Worm (Caenorhabditis elegans) whole organism, L4 larva: ENCODE results near the gene zip-12.

Experiments used
- T20F7.1 ChIP-seq: fragments of 200-800 bp; sonication (Bioruptor generic); optimal IDR thresholded peaks from 2 replicates; lab custom pipeline; 2018; ENCODE audit warnings: mild to moderate bottlenecking, missing genetic modification characterization, missing compliant biosample characterization
- T26A8.4 ChIP-seq: fragments of 200-800 bp; sonication (Bioruptor generic); IDR thresholded peaks from 2 replicates; pipeline ENCODE4 v1.3.6; 2022; ENCODE audit warnings: missing genetic modification characterization, missing compliant biosample characterization
- ZK546.5 ChIP-seq, 2 experiments: sonication (generic microtip); optimal IDR thresholded peaks; 2 replicates each; lab custom pipeline; 2017; ENCODE audit warnings: missing biosample characterization in 2 of 2, missing genetic modification characterization in 2 of 2
- aha-1 ChIP-seq: fragments of 150-350 bp; peaks from one replicate; lab custom pipeline; 2014; ENCODE audit warnings: missing biosample characterization, missing genetic modification characterization
- ama-1 ChIP-seq: fragments of 150-350 bp; optimal IDR thresholded peaks from 2 replicates; lab custom pipeline; 2014; ENCODE audit warnings: inconsistent platforms, mixed read lengths
- ceh-44 ChIP-seq: fragments of 200-800 bp; sonication (Bioruptor generic); IDR thresholded peaks from 2 replicates; pipeline ENCODE4 v1.3.6; 2022; ENCODE audit warnings: missing genetic modification reagents, missing genetic modification characterization, missing compliant biosample characterization
- daf-12 ChIP-seq: fragments of 150-350 bp; optimal IDR thresholded peaks from 2 replicates; lab custom pipeline; 2014; ENCODE audit warnings: missing biosample characterization, missing genetic modification reagents, missing genetic modification characterization
- daf-16 ChIP-seq, 3 experiments: sonication (generic microtip); optimal IDR thresholded peaks; 2 replicates each; lab custom pipeline; 2016 to 2017; ENCODE audit warnings: missing genetic modification characterization in 3 of 3, missing genetic modification reagents in 3 of 3, mild to moderate bottlenecking in 2 of 3, missing compliant biosample characterization in 2 of 3, missing biosample characterization in 1 of 3, moderate library complexity in 1 of 3
- dmd-6 ChIP-seq: fragments of 200-800 bp; sonication (Bioruptor generic); IDR thresholded peaks from 2 replicates; pipeline ENCODE4 v1.3.6; 2022; ENCODE audit warnings: missing genetic modification reagents, missing genetic modification characterization, missing compliant biosample characterization
- dmd-8 ChIP-seq: fragments of 200-800 bp; sonication (Bioruptor generic); IDR thresholded peaks from 2 replicates; pipeline ENCODE4 v1.3.6; 2022; ENCODE audit warnings: missing genetic modification characterization, missing compliant biosample characterization
- dmd-9 ChIP-seq: fragments of 200-800 bp; sonication (Bioruptor generic); IDR thresholded peaks from 2 replicates; pipeline ENCODE4 v1.3.6; 2022; ENCODE audit warnings: missing genetic modification reagents, missing genetic modification characterization, missing compliant biosample characterization
- dpl-1 ChIP-seq: fragments of 150-350 bp; optimal IDR thresholded peaks from 2 replicates; lab custom pipeline; 2014; ENCODE audit warnings: missing biosample characterization, missing genetic modification reagents, missing genetic modification characterization
- dve-1 ChIP-seq: sonication (generic microtip); optimal IDR thresholded peaks from 2 replicates; lab custom pipeline; 2017; ENCODE audit warnings: antibody characterized with exemption, mild to moderate bottlenecking, missing genetic modification characterization, missing compliant biosample characterization; ENCODE audit not compliant: insufficient read depth
- egl-27 ChIP-seq: sonication (generic microtip); optimal IDR thresholded peaks from 3 replicates; lab custom pipeline; 2017; ENCODE audit warnings: missing biosample characterization, missing genetic modification reagents, missing genetic modification characterization
- fos-1 ChIP-seq: fragments of 150-350 bp; optimal IDR thresholded peaks from 2 replicates; lab custom pipeline; 2014; ENCODE audit warnings: missing biosample characterization, missing genetic modification characterization
- gei-8 ChIP-seq: fragments of 200-800 bp; sonication (Bioruptor generic); optimal IDR thresholded peaks from 2 replicates; lab custom pipeline; 2018; ENCODE audit warnings: mild to moderate bottlenecking, missing genetic modification characterization, missing compliant biosample characterization
- hlh-11 ChIP-seq: fragments of 200-800 bp; sonication (Bioruptor generic); optimal IDR thresholded peaks from 2 replicates; lab custom pipeline; 2018; ENCODE audit warnings: mild to moderate bottlenecking, missing genetic modification characterization, missing compliant biosample characterization
- hlh-30 ChIP-seq: sonication (generic microtip); optimal IDR thresholded peaks from 2 replicates; lab custom pipeline; 2017; ENCODE audit warnings: antibody characterized with exemption, mild to moderate bottlenecking, missing genetic modification characterization, missing compliant biosample characterization; ENCODE audit not compliant: insufficient read depth
- hmg-1.1 ChIP-seq: fragments of 200-800 bp; sonication (Bioruptor generic); IDR thresholded peaks from 2 replicates; pipeline ENCODE4 v1.3.6; 2022; ENCODE audit warnings: missing genetic modification reagents, missing genetic modification characterization, missing compliant biosample characterization
- lim-7 ChIP-seq: fragments of 200-800 bp; sonication (Bioruptor generic); IDR thresholded peaks from 2 replicates; pipeline ENCODE4 v1.3.6; 2022; ENCODE audit warnings: missing genetic modification characterization, missing compliant biosample characterization
- lin-29 ChIP-seq: fragments of 200-800 bp; sonication (Bioruptor generic); IDR thresholded peaks from 2 replicates; pipeline ENCODE4 v1.3.6; 2022; ENCODE audit warnings: missing genetic modification reagents, missing genetic modification characterization, missing compliant biosample characterization
- lin-38 ChIP-seq: fragments of 200-800 bp; sonication (Bioruptor generic); IDR thresholded peaks from 2 replicates; pipeline ENCODE4 v1.3.6; 2022; ENCODE audit warnings: missing genetic modification reagents, missing genetic modification characterization, missing compliant biosample characterization
- lir-3 ChIP-seq: sonication (generic microtip); optimal IDR thresholded peaks from 2 replicates; lab custom pipeline; 2016; ENCODE audit warnings: mild to moderate bottlenecking, missing genetic modification characterization, missing compliant biosample characterization
- lsy-2 ChIP-seq, 2 experiments: fragments of 150-350 bp in 1 of 2; sonication (generic microtip) in 1 of 2; optimal IDR thresholded peaks; 2 replicates each; lab custom pipeline; 2014 to 2017; ENCODE audit warnings: missing biosample characterization in 2 of 2, missing genetic modification characterization in 2 of 2
- mdt-29 ChIP-seq: fragments of 200-800 bp; sonication (Bioruptor generic); IDR thresholded peaks from 2 replicates; pipeline ENCODE4 v1.3.6; 2022; ENCODE audit warnings: missing genetic modification reagents, missing genetic modification characterization, missing compliant biosample characterization
- mep-1 ChIP-seq: fragments of 150-350 bp; sonication (generic microtip); optimal IDR thresholded peaks from 3 replicates; lab custom pipeline; 2014; ENCODE audit warnings: missing biosample characterization, missing genetic modification characterization
- mes-2 ChIP-seq: sonication (generic microtip); optimal IDR thresholded peaks from 2 replicates; lab custom pipeline; 2016; ENCODE audit warnings: missing genotype, mild to moderate bottlenecking, missing genetic modification characterization, missing compliant biosample characterization; ENCODE audit not compliant: poor library complexity, severe bottlenecking
- mxl-3 ChIP-seq: fragments of 200-800 bp; sonication (Bioruptor generic); optimal IDR thresholded peaks from 2 replicates; lab custom pipeline; 2018; ENCODE audit warnings: mild to moderate bottlenecking, missing genetic modification characterization, missing compliant biosample characterization
- nhr-10 ChIP-seq: fragments of 150-350 bp; optimal IDR thresholded peaks from 2 replicates; lab custom pipeline; 2014; ENCODE audit warnings: missing biosample characterization, missing genetic modification characterization
- nhr-237 ChIP-seq: sonication (generic microtip); optimal IDR thresholded peaks from 2 replicates; lab custom pipeline; 2017; ENCODE audit warnings: missing biosample characterization, missing genetic modification characterization
- nhr-28 ChIP-seq: fragments of 150-350 bp; optimal IDR thresholded peaks from 2 replicates; lab custom pipeline; 2014; ENCODE audit warnings: missing biosample characterization, missing genetic modification characterization
- nhr-6 ChIP-seq: fragments of 150-350 bp; optimal IDR thresholded peaks from 2 replicates; lab custom pipeline; 2014; ENCODE audit warnings: missing biosample characterization, missing genetic modification characterization
- pha-4 ChIP-seq, 2 experiments: fragments of 150-350 bp in 1 of 2; fragments of 200-800 bp in 1 of 2; sonication (Bioruptor generic) in 1 of 2; IDR thresholded peaks in 1 of 2; optimal IDR thresholded peaks in 1 of 2; 2 replicates each; pipeline versions ENCODE4 v1.3.6 to Lab custom; 2014 to 2022; ENCODE audit warnings: missing genetic modification characterization in 2 of 2, missing genetic modification reagents in 2 of 2, missing biosample characterization in 1 of 2, missing compliant biosample characterization in 1 of 2
- pqm-1 ChIP-seq: sonication (generic microtip); optimal IDR thresholded peaks from 2 replicates; lab custom pipeline; 2017; ENCODE audit warnings: missing biosample characterization, missing genetic modification characterization
- set-16 ChIP-seq: fragments of 200-800 bp; sonication (Bioruptor generic); IDR thresholded peaks from 2 replicates; pipeline ENCODE4 v1.3.6; 2022; ENCODE audit warnings: missing genetic modification reagents, missing genetic modification characterization, missing compliant biosample characterization
- unc-130 ChIP-seq: sonication (generic microtip); optimal IDR thresholded peaks from 2 replicates; lab custom pipeline; 2016; ENCODE audit warnings: missing genetic modification reagents, missing genetic modification characterization, missing compliant biosample characterization
- unc-62 ChIP-seq, 3 experiments: fragments of 150-350 bp in 1 of 3; sonication (generic microtip); optimal IDR thresholded peaks in 2 of 3; peaks in 1 of 3; 1 replicate in 1 of 3; 2 replicates in 2 of 3; lab custom pipeline; 2014 to 2017; ENCODE audit warnings: missing biosample characterization in 3 of 3, missing genetic modification characterization in 3 of 3, missing genetic modification reagents in 3 of 3, missing genotype in 1 of 3
- vab-7 ChIP-seq: fragments of 200-800 bp; sonication (Bioruptor generic); IDR thresholded peaks from 2 replicates; pipeline ENCODE4 v1.3.6; 2022; ENCODE audit warnings: missing genetic modification reagents, missing genetic modification characterization, missing compliant biosample characterization
- zfp-3 ChIP-seq: fragments of 200-800 bp; sonication (Bioruptor generic); conservative IDR thresholded peaks from 2 replicates; pipeline ENCODE4 v1.3.6; 2022; ENCODE audit warnings: missing genetic modification reagents, missing genetic modification characterization, missing compliant biosample characterization
- zip-2 ChIP-seq: fragments of 150-350 bp; optimal IDR thresholded peaks from 2 replicates; lab custom pipeline; 2014; ENCODE audit warnings: missing biosample characterization, missing genetic modification characterization

The zip-12 gene

ce11 chrIII:12327528-12327997 is at the start of gene zip-12, which contains the start of gene Y75B8A.63:
zip-12 (plus strand) TSS chrIII:12327914.
Y75B8A.63 (plus strand) TSS chrIII:12327947.
- TF ChIP-seq mep-1 (tag; lab: Kevin White, UChicago) (peak; percentile 47), lin-38 (GFP tag; lab: Robert Waterston, UW) (peak; percentile 20; the same call in 1 of the 2 replicates), daf-16 (GFP tag; optimal IDR thresholded peaks at IDR 0.05; lab: Kevin White, UChicago) (no peak), daf-16 (tag; optimal IDR thresholded peaks at IDR 0.05; lab: Kevin White, UChicago) (peak; percentile 49), ZK546.5 (tag; optimal IDR thresholded peaks at IDR 0.05; lab: Kevin White, UChicago) (no peak), lsy-2 (tag; optimal IDR thresholded peaks at IDR 0.05; lab: Kevin White, UChicago) (peak in 1 of 2 experiments; percentile 36), hlh-30 (tag; lab: Kevin White, UChicago) (peak; percentile 80), nhr-28 (peak; percentile 85), T26A8.4 (GFP tag; lab: Robert Waterston, UW) (no peak), egl-27 (no peak), dpl-1 (GFP tag; lab: Kevin White, UChicago) (no peak), T20F7.1 (GFP tag; lab: Kevin White, UChicago) (no peak), dmd-6 (GFP tag; lab: Robert Waterston, UW) (peak; percentile 55), set-16 (GFP tag; lab: Robert Waterston, UW) (peak; percentile 54), dve-1 (tag; lab: Kevin White, UChicago) (peak; percentile 70), mes-2 (peak; percentile 4), pqm-1 (peak; percentile 52), nhr-10 (tag; lab: Kevin White, UChicago) (no peak), gei-8 (peak; percentile 18), hlh-11 (tag; lab: Kevin White, UChicago) (peak; percentile 90), lin-29 (GFP tag; lab: Robert Waterston, UW) (no peak), pha-4 (GFP tag; IDR thresholded peaks at IDR 0.05; lab: Robert Waterston, UW) (0 out of 2 replicates have a peak, but pooled peaks have one; percentile 31), pha-4 (tag; optimal IDR thresholded peaks at IDR 0.05; lab: Kevin White, UChicago) (no peak), mxl-3 (GFP tag; lab: Kevin White, UChicago) (peak; percentile 28), nhr-237 (no peak)

- TF ChIP-seq daf-12 (tag; lab: Kevin White, UChicago) (no peak), lir-3 (tag; lab: Kevin White, UChicago) (no peak), lin-38 (GFP tag; lab: Robert Waterston, UW) (peak; percentile 84), dpl-1 (GFP tag; lab: Kevin White, UChicago) (peak; percentile 72), mes-2 (peak; percentile 58)
- TF ChIP-seq, all 104 proteins: peak for 3
Observed at ce11 chrIII:12278766-12279165, 48.9 kb upstream of the zip-12 start.

- TF ChIP-seq mdt-29 (GFP tag; lab: Robert Waterston, UW) (no peak), zip-2 (tag; lab: Kevin White, UChicago) (no peak), unc-62 (GFP tag; optimal IDR thresholded peaks at IDR 0.05 in 1 of 2; lab: Kevin White, UChicago) (peak in 1 of 2 experiments; percentile 84), unc-62 (tag; optimal IDR thresholded peaks at IDR 0.05; lab: Kevin White, UChicago) (no peak), hlh-11 (tag; lab: Kevin White, UChicago) (no peak), T20F7.1 (GFP tag; lab: Kevin White, UChicago) (no peak), aha-1 (tag; lab: Kevin White, UChicago) (peak; percentile 93)
Observed at ce11 chrIII:12284157-12284556, 43.6 kb upstream of the zip-12 start.

DNA sequence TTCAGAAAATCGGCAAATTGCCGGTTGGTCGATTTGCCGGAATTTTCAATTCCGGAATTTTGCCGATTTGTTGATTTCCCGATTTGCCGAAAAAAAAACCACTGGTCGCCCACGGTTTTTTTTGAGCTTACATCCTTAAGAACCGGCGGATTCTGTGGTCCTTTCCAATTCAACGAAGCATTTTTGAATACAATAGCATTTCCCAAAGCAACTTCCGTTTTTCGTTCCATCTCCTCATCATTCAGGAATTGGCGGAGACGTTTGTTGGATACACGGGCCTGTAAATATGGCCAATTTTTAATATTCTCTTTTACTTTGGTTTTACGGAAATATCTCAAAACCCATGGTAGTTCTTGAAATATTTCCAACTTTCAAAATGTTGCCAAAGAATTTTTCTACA is 35.2 kb upstream of the zip-12 start:
- TF ChIP-seq aha-1 (tag; lab: Kevin White, UChicago) (peak; percentile 93), zip-2 (tag; lab: Kevin White, UChicago) (no peak)
- TF ChIP-seq, all 104 proteins: peak for 1

ce11 chrIII:12297303-12297702 is 30.4 kb upstream of the zip-12 start:
- TF ChIP-seq set-16 (GFP tag; lab: Robert Waterston, UW) (peak; percentile 52), unc-130 (GFP tag; lab: Kevin White, UChicago) (no peak), dmd-9 (GFP tag; lab: Robert Waterston, UW) (no peak), daf-12 (tag; lab: Kevin White, UChicago) (no peak), vab-7 (GFP tag; lab: Robert Waterston, UW) (no peak), lsy-2 (tag; optimal IDR thresholded peaks at IDR 0.05; lab: Kevin White, UChicago) (no peak), zfp-3 (GFP tag; lab: Robert Waterston, UW) (no peak), hmg-1.1 (GFP tag; lab: Robert Waterston, UW) (no peak), lim-7 (peak; percentile 58; the same call in 1 of the 2 replicates), T26A8.4 (GFP tag; lab: Robert Waterston, UW) (no peak), dmd-8 (GFP tag; lab: Robert Waterston, UW) (0 out of 2 replicates have a peak, but pooled peaks have one; percentile 50), nhr-6 (tag; lab: Kevin White, UChicago) (no peak), daf-16 (GFP tag; optimal IDR thresholded peaks at IDR 0.05; lab: Kevin White, UChicago) (no peak), daf-16 (tag; optimal IDR thresholded peaks at IDR 0.05; lab: Kevin White, UChicago) (no peak), ama-1 (lab: Kevin White, UChicago) (no peak), ceh-44 (GFP tag; lab: Robert Waterston, UW) (no peak), fos-1 (tag; lab: Kevin White, UChicago) (no peak)
- TF ChIP-seq, all 104 proteins: peak for 3
